Worm (Caenorhabditis elegans) whole organism, L4/young adult: Measurements from ENCODE around the gene F13B12.1.

Source experiments
- W03F9.2 ChIP-seq: fragments of 150-350 bp; optimal IDR thresholded peaks from 2 replicates; lab custom pipeline; 2014; ENCODE audit warnings: missing biosample characterization, missing genetic modification characterization
- dao-5 ChIP-seq: sonication (generic microtip); optimal IDR thresholded peaks from 2 replicates; lab custom pipeline; 2016; ENCODE audit warnings: missing genotype, missing genetic modification characterization, moderate library complexity, missing compliant biosample characterization
- him-1 ChIP-seq: sonication (generic microtip); optimal IDR thresholded peaks from 2 replicates; lab custom pipeline; 2016; ENCODE audit warnings: missing genotype, missing genetic modification reagents, missing genetic modification characterization, missing compliant biosample characterization

DNA sequence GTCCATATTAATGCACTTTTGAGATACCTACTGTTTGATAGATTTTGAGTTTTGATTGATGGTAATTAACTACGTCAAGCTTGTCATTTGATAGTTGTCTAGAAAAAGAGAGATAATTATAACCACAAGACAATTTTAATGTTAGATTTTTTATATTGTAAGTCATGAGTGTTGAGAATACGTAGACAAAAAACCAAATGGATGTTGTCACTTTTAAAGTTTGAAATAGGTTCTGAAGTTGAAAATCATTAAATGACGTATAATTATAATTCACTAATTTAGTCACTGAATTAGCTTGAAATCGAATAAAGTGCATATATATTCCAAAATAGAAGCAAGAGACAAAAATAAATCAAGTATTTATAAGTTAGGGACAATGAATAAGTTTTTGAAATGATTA is 12.7 kb upstream of the F13B12.1 start:
- TF ChIP-seq W03F9.2 (no peak), dao-5 (tag; lab: Kevin White, UChicago) (no peak), him-1 (tag; lab: Kevin White, UChicago) (no peak)
